Worm (Caenorhabditis elegans) whole organism, mixed stage, embryonic: ENCODE measurements around the gene F47D12.9.

Experiments
- ceh-39 ChIP-seq: fragments of 150-350 bp; optimal IDR thresholded peaks from 2 replicates; lab custom pipeline; 2014; ENCODE audit warnings: missing biosample characterization, missing genetic modification characterization
- nhr-76 ChIP-seq: sonication (generic microtip); optimal IDR thresholded peaks from 2 replicates; lab custom pipeline; 2017; ENCODE audit warnings: missing biosample characterization, missing genetic modification characterization
- snpc-4 ChIP-seq: fragments of 150-350 bp; optimal IDR thresholded peaks from 2 replicates; lab custom pipeline; 2014; ENCODE audit warnings: missing biosample characterization, missing genetic modification characterization
- sptf-1 ChIP-seq: sonication (generic microtip); optimal IDR thresholded peaks from 2 replicates; lab custom pipeline; 2017; ENCODE audit warnings: mild to moderate bottlenecking, missing genetic modification characterization, moderate library complexity, missing compliant biosample characterization
- unc-62 ChIP-seq: fragments of 150-350 bp; optimal IDR thresholded peaks from 2 replicates; lab custom pipeline; 2014; ENCODE audit warnings: missing biosample characterization, missing genetic modification reagents, missing genetic modification characterization
- ztf-11 ChIP-seq: fragments of 150-350 bp; optimal IDR thresholded peaks from 2 replicates; lab custom pipeline; 2014; ENCODE audit warnings: missing biosample characterization, missing genetic modification characterization

- TF ChIP-seq nhr-76 (tag; lab: Kevin White, UChicago) (no peak), ztf-11 (tag; lab: Kevin White, UChicago) (no peak), ceh-39 (tag; lab: Kevin White, UChicago) (no peak), snpc-4 (no peak), sptf-1 (tag; lab: Kevin White, UChicago) (no peak), unc-62 (no peak)
These were observed 45.4 kb upstream of the F47D12.9 start for ce11 chrIII:6348578-6348977.
